Worm (Caenorhabditis elegans): ENCODE data around the gene nspf-1.
"Not testable (repeated sequence)": the region's sequence is repeated elsewhere in the genome, so short reads cannot be mapped to it uniquely, and the experiment has no call there.

DNA sequence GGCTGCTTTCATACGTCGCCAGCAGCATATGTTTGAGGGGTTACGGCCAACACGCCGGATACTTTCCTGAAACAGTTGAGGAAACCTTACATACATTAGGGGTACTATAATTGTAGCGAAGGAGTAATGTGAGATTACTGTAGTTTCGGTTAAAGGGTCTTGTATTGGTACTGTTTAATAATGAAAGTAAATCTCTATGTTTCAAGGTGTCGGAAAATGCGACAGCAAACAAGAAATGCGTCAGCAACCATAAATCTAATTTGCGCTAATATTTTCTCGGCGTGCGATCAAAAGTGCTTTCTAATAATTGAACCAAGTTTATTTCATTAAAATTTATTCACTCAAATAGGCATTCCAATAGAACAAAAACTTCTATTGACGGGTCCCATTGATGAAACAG is 15.1 kb upstream of the nspf-1 start, which contains the start of gene sri-57:
- not testable (repeated sequence) for TF ChIP-seq ZK546.5 (tag; optimal IDR thresholded peaks at IDR 0.05); nhr-28 (tag; optimal IDR thresholded peaks at IDR 0.05); dmd-8 (GFP tag; IDR thresholded peaks at IDR 0.05); snpc-1.2 (GFP tag; IDR thresholded peaks at IDR 0.05); nhr-237 (tag; optimal IDR thresholded peaks at IDR 0.05); mxl-2 (GFP tag; conservative IDR thresholded peaks at IDR 0.05)

Measured in whole organism, L4 larva.